Worm (Caenorhabditis elegans) whole organism, young adult: ENCODE results near the gene F23H12.7.

Source experiments
- F23B12.7 ChIP-seq: sonication (generic microtip); optimal IDR thresholded peaks from 2 replicates; lab custom pipeline; 2017; ENCODE audit warnings: missing genetic modification characterization, mild to moderate bottlenecking, missing compliant biosample characterization, antibody characterized with exemption, moderate library complexity; ENCODE audit not compliant: insufficient read depth
- F37B4.10 ChIP-seq: fragments of 200-800 bp; sonication (Bioruptor generic); IDR thresholded peaks from 2 replicates; pipeline ENCODE4 v1.3.6; 2022; ENCODE audit warnings: missing genetic modification characterization, missing compliant biosample characterization
- attf-3 ChIP-seq: fragments of 200-800 bp; sonication (Bioruptor generic); conservative IDR thresholded peaks from 2 replicates; pipeline ENCODE4 v1.3.6; 2022; ENCODE audit warnings: missing genetic modification reagents, missing genetic modification characterization, missing compliant biosample characterization
- attf-5 ChIP-seq: fragments of 200-800 bp; sonication (Bioruptor generic); optimal IDR thresholded peaks from 2 replicates; lab custom pipeline; 2018; ENCODE audit warnings: mild to moderate bottlenecking, missing genetic modification characterization, missing compliant biosample characterization
- cebp-1 ChIP-seq, 2 experiments: fragments of 200-800 bp in 1 of 2; sonication (Bioruptor generic) in 1 of 2; sonication (generic microtip) in 1 of 2; IDR thresholded peaks in 1 of 2; optimal IDR thresholded peaks in 1 of 2; 2 replicates each; pipeline versions ENCODE4 v1.3.6 to Lab custom; 2017 to 2022; ENCODE audit warnings: missing compliant biosample characterization in 2 of 2, missing genetic modification characterization in 2 of 2, mild to moderate bottlenecking in 1 of 2, missing genetic modification reagents in 1 of 2, moderate library complexity in 1 of 2
- ceh-79 ChIP-seq: sonication (generic microtip); optimal IDR thresholded peaks from 2 replicates; lab custom pipeline; 2017; ENCODE audit warnings: mild to moderate bottlenecking, missing genetic modification characterization, missing compliant biosample characterization
- efl-1 ChIP-seq: fragments of 150-350 bp; optimal IDR thresholded peaks from 2 replicates; lab custom pipeline; 2014; ENCODE audit warnings: missing biosample characterization, missing genetic modification reagents, missing genetic modification characterization
- egrh-3 ChIP-seq: fragments of 200-800 bp; sonication (Bioruptor generic); IDR thresholded peaks from 2 replicates; pipeline ENCODE4 v1.3.6; 2022; ENCODE audit warnings: missing genetic modification reagents, missing genetic modification characterization, missing compliant biosample characterization
- fkh-3 ChIP-seq: sonication (generic microtip); optimal IDR thresholded peaks from 2 replicates; lab custom pipeline; 2016; ENCODE audit warnings: mild to moderate bottlenecking, missing genetic modification characterization, missing compliant biosample characterization
- gei-17 ChIP-seq: fragments of 200-800 bp; sonication (Bioruptor generic); optimal IDR thresholded peaks from 2 replicates; lab custom pipeline; 2018; ENCODE audit warnings: mild to moderate bottlenecking, missing genetic modification characterization, missing compliant biosample characterization
- hmg-1.2 ChIP-seq: fragments of 200-800 bp; sonication (Bioruptor generic); IDR thresholded peaks from 2 replicates; pipeline ENCODE4 v1.3.6; 2022; ENCODE audit warnings: missing genetic modification reagents, missing genetic modification characterization, missing compliant biosample characterization
- hmg-20 ChIP-seq: fragments of 200-800 bp; sonication (Bioruptor generic); IDR thresholded peaks from 2 replicates; pipeline ENCODE4 v1.3.6; 2022; ENCODE audit warnings: missing genetic modification reagents, missing genetic modification characterization, missing compliant biosample characterization
- hrde-1 ChIP-seq: sonication (generic microtip); optimal IDR thresholded peaks from 2 replicates; lab custom pipeline; 2016; ENCODE audit warnings: missing genetic modification characterization, mild to moderate bottlenecking, missing compliant biosample characterization, moderate library complexity, missing genotype, missing genetic modification reagents, borderline replicate concordance
- let-607 ChIP-seq, 2 experiments: fragments of 200-800 bp in 1 of 2; sonication (Bioruptor generic) in 1 of 2; sonication (generic microtip) in 1 of 2; optimal IDR thresholded peaks; 2 replicates each; lab custom pipeline; 2016 to 2018; ENCODE audit warnings: mild to moderate bottlenecking in 2 of 2, missing compliant biosample characterization in 2 of 2, missing genetic modification characterization in 2 of 2, moderate library complexity in 2 of 2, missing genotype in 1 of 2
- lin-35 ChIP-seq, 3 experiments: fragments of 150-350 bp in 2 of 3; sonication (generic microtip) in 1 of 3; optimal IDR thresholded peaks; 2 replicates each; lab custom pipeline; 2014 to 2018; ENCODE audit warnings: missing biosample characterization in 3 of 3, missing genetic modification characterization in 3 of 3, missing genetic modification reagents in 3 of 3
- lsy-27 ChIP-seq: sonication (generic microtip); optimal IDR thresholded peaks from 2 replicates; lab custom pipeline; 2017; ENCODE audit warnings: missing genetic modification characterization, mild to moderate bottlenecking, missing compliant biosample characterization, antibody characterized with exemption, missing genotype, borderline replicate concordance; ENCODE audit not compliant: insufficient read depth
- madf-6 ChIP-seq: fragments of 200-800 bp; sonication (Bioruptor generic); IDR thresholded peaks from 2 replicates; pipeline ENCODE4 v1.3.6; 2022; ENCODE audit warnings: missing genetic modification reagents, missing genetic modification characterization, missing compliant biosample characterization
- madf-8 ChIP-seq: fragments of 200-800 bp; sonication (Bioruptor generic); conservative IDR thresholded peaks from 2 replicates; pipeline ENCODE4 v1.3.6; 2022; ENCODE audit warnings: missing genetic modification reagents, missing genetic modification characterization, missing compliant biosample characterization
- nhr-80 ChIP-seq: sonication (generic microtip); optimal IDR thresholded peaks from 2 replicates; lab custom pipeline; 2016; ENCODE audit warnings: missing genetic modification characterization, missing compliant biosample characterization
- rec-8 ChIP-seq, 2 experiments: sonication (generic microtip); optimal IDR thresholded peaks; 2 replicates each; lab custom pipeline; 2016; ENCODE audit warnings: mild to moderate bottlenecking in 2 of 2, missing genetic modification characterization in 2 of 2, missing genetic modification reagents in 2 of 2, missing genotype in 2 of 2, missing biosample characterization in 1 of 2, missing compliant biosample characterization in 1 of 2, moderate library complexity in 1 of 2
- repo-1 ChIP-seq: sonication (generic microtip); optimal IDR thresholded peaks from 2 replicates; lab custom pipeline; 2017; ENCODE audit warnings: mild to moderate bottlenecking, missing genetic modification characterization, missing compliant biosample characterization
- sdz-38 ChIP-seq: sonication (generic microtip); optimal IDR thresholded peaks from 2 replicates; lab custom pipeline; 2016; ENCODE audit warnings: missing genotype, missing genetic modification characterization, missing compliant biosample characterization
- snpc-1.3 ChIP-seq: sonication (generic microtip); optimal IDR thresholded peaks from 2 replicates; lab custom pipeline; 2017; ENCODE audit warnings: missing genetic modification characterization, mild to moderate bottlenecking, missing compliant biosample characterization, antibody characterized with exemption, moderate library complexity, missing genotype, missing genetic modification reagents; ENCODE audit not compliant: insufficient read depth
- snpc-4 ChIP-seq, 5 experiments: fragments of 150-350 bp in 1 of 5; sonication (generic microtip) in 4 of 5; optimal IDR thresholded peaks; 2 replicates each; lab custom pipeline; 2014 to 2018; ENCODE audit warnings: missing genetic modification characterization in 5 of 5, missing biosample characterization in 3 of 5, antibody characterized with exemption in 2 of 5, mild to moderate bottlenecking in 2 of 5, missing compliant biosample characterization in 2 of 5, missing genotype in 2 of 5, moderate library complexity in 2 of 5, missing genetic modification reagents in 1 of 5
- tbp1 ChIP-seq: fragments of 200-800 bp; sonication (Bioruptor generic); optimal IDR thresholded peaks from 2 replicates; lab custom pipeline; 2018; ENCODE audit warnings: mild to moderate bottlenecking, missing genetic modification characterization, missing compliant biosample characterization
- unc-130 ChIP-seq: sonication (generic microtip); optimal IDR thresholded peaks from 2 replicates; lab custom pipeline; 2016; ENCODE audit warnings: missing genetic modification reagents, missing genetic modification characterization, missing compliant biosample characterization
- unc-62 ChIP-seq: fragments of 150-350 bp; optimal IDR thresholded peaks from 2 replicates; lab custom pipeline; 2014; ENCODE audit warnings: missing biosample characterization, missing genetic modification reagents, missing genetic modification characterization
- ztf-26 ChIP-seq: sonication (generic microtip); optimal IDR thresholded peaks from 2 replicates; lab custom pipeline; 2017; ENCODE audit warnings: missing genetic modification characterization, missing compliant biosample characterization
- ztf-6 ChIP-seq: fragments of 200-800 bp; sonication (Bioruptor generic); IDR thresholded peaks from 2 replicates; pipeline ENCODE4 v1.3.6; 2022; ENCODE audit warnings: missing genetic modification reagents, missing genetic modification characterization, missing compliant biosample characterization

Gene F23H12.7

DNA sequence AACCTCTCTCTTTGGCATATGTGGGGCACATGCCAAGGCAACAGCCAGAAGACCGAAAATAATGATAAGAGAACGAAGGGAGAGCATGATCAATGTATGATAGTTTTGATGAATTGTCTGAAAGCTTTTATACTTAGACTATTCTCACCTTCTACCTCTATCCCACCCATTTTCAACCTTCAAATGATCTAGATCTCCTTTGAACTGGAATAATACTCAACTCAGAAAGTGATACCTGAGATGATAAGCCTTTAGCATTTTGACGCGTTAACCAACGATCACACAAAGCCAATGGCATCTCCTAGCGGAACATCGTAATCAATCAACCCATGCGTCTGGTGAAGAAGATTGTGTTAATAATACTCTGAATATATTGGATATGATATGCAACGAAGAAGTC lies 33.1 kb downstream of the F23H12.7 start, which contains the start of gene K01D12.9:
TSS of gene K01D12.9 (minus strand) at position 101 of the 400 bp plus-strand sequence.
- TF ChIP-seq rec-8 (tag; optimal IDR thresholded peaks at IDR 0.05; lab: Kevin White, UChicago): no peak
- no peak for TF ChIP-seq let-607 (tag; optimal IDR thresholded peaks at IDR 0.05; lab: Kevin White, UChicago)
- TF ChIP-seq snpc-4 (GFP tag; optimal IDR thresholded peaks at IDR 0.05; lab: Kevin White, UChicago): no peak
- TF ChIP-seq snpc-4 (tag; optimal IDR thresholded peaks at IDR 0.05; lab: Kevin White, UChicago): no peak
- no peak for TF ChIP-seq ztf-6 (GFP tag; lab: Robert Waterston, UW)
- no peak for TF ChIP-seq madf-6 (GFP tag; lab: Robert Waterston, UW)
- no peak for TF ChIP-seq attf-3 (GFP tag; lab: Robert Waterston, UW)
- no peak for TF ChIP-seq lin-35 (GFP tag; optimal IDR thresholded peaks at IDR 0.05; lab: Kevin White, UChicago)
- no peak for TF ChIP-seq nhr-80 (tag; lab: Kevin White, UChicago)
- no peak for TF ChIP-seq egrh-3 (GFP tag; lab: Robert Waterston, UW)
- TF ChIP-seq F23B12.7 (tag; lab: Kevin White, UChicago): no peak
- TF ChIP-seq sdz-38 (tag; lab: Kevin White, UChicago): no peak
- no peak for TF ChIP-seq lsy-27

DNA sequence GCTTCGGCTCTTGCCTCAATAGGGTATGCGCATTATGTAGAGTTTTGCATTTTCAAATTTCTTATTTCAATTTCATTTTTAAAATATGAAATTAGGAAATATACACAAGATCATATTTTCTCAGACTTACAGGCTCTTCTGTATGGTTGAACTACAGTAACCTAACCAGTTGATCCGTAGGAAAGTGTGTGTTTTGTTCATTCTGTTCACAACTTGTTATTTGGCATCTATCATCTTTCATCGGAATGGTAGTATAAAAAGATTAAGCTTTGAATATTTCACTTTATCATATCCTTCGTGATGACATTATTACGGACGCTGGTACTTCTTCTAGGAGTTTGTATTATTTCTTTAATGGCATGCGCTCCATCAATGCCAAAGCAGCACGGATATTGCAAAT lies 34.4 kb downstream of the F23H12.7 start, which contains the start of gene K01D12.10:
TSS of gene K01D12.10 (plus strand) at position 301 of the 400 bp plus-strand sequence.
- TF ChIP-seq fkh-3 (tag; lab: Kevin White, UChicago): no peak
- TF ChIP-seq ztf-26 (tag; lab: Kevin White, UChicago): no peak
- no peak for TF ChIP-seq efl-1 (GFP tag; lab: Kevin White, UChicago)
- no peak for TF ChIP-seq repo-1 (tag; lab: Kevin White, UChicago)

DNA sequence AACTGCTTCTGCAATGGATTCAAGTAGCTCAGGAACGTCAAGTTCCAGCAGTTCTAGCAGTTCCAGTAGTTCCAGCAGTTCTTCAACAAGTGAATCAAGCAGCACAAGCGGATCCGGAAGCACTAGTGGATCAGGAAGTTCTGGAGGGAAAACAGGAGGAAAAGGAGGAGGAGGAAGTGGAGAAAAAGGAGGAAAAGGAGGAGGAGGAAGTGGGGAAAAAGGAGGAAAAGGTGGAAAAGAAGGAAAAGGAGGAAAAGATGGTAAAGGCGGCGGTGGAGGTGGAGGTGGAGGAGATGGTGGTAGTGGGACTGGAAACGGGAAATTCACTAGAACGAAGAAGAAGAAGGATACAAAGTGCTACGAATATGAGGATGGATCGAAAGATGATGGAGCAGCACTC lies 35.0 kb downstream of the F23H12.7 start:
- no peak for TF ChIP-seq rec-8 (tag; optimal IDR thresholded peaks at IDR 0.05; lab: Kevin White, UChicago)
- TF ChIP-seq gei-17 (GFP tag; lab: Kevin White, UChicago): peak; percentile 20
- TF ChIP-seq unc-130 (GFP tag; lab: Kevin White, UChicago): no peak
- TF ChIP-seq repo-1 (tag; lab: Kevin White, UChicago): no peak
- peak; percentile 49 for TF ChIP-seq egrh-3 (GFP tag; lab: Robert Waterston, UW)

DNA sequence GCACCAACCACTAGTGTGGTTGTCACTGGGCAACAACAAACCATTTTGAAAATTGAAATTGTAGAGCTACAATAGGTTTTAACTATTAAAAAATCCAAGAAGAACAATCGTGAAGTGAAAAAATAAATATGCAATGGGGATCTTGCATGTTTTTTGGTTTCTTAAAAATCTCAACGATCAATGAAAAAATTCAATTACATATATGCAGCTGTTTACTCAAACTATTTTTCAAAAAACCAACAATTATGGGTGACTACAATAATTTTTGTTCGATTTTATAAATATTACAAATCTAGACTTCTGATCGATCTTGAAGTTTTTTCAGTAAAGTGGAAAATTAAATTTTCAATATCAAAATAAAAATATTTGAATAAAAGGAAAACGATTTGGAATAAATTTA lies 37.0 kb downstream of the F23H12.7 start, which contains the start of gene cdr-4:
TSS of gene cdr-4 (minus strand) at position 101 of the 400 bp plus-strand sequence.
- TF ChIP-seq hrde-1 (tag; lab: Kevin White, UChicago) (no peak), ceh-79 (tag; lab: Kevin White, UChicago) (no peak), efl-1 (GFP tag; lab: Kevin White, UChicago) (no peak)

DNA sequence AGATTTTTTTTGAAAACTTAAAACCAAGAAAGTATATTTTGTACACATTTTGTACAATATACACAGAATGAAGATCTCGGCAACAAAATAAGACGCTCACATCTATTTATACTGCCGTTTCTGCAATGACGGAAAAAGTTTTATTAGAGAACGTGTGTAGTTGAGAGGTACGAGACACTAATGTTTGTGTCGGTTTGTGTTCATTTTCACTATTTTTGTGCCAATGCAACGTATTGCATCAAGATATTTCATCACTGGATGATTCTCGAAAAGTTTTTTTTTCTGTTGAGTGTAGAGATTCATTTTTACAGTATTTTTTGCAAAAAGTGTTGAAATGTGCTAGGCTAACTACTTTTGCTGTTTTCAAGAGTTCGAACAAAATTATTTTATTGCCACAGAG lies 37.5 kb downstream of the F23H12.7 start:
- peak; percentile 39; the same call in 1 of the 2 replicates for TF ChIP-seq hmg-1.2 (GFP tag; lab: Robert Waterston, UW)
- TF ChIP-seq cebp-1 (GFP tag; IDR thresholded peaks at IDR 0.05; lab: Robert Waterston, UW): no peak
- TF ChIP-seq cebp-1 (tag; optimal IDR thresholded peaks at IDR 0.05; lab: Kevin White, UChicago): peak; percentile 83
- TF ChIP-seq lin-35 (GFP tag; optimal IDR thresholded peaks at IDR 0.05; lab: Kevin White, UChicago): no peak
- no peak for TF ChIP-seq unc-62
- TF ChIP-seq nhr-80 (tag; lab: Kevin White, UChicago): peak; percentile 6

DNA sequence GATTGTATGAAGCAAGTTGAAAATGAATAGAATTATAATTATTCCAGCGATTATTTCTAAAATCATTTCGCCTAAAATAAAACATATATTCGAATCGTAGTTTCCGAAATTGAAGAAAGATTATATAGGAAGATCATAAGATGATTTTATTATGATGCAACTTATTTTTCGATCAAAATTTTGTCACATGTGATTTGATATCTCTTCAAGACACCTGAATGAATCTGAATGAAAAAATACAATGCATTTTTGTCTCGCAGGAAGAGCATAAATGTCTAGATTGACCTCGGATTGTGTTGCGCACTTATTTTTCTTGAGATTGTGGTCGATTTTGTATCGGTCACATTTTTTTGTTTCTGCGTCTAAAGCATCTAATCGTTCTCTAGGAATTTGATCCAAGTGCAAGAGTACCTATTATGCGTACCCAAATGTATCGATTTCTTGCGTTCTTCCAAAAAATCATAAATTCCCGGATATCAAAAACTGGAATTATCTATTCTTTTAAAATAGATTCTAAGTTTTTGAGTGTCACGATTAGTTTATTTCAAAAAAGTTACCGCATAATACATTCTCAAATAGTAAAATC lies 39.0 kb downstream of the F23H12.7 start, which contains the start of gene hrg-2:
TSS of gene hrg-2 (minus strand) at position 98 of the 586 bp plus-strand sequence.
- no peak for TF ChIP-seq madf-8 (GFP tag; lab: Robert Waterston, UW)
- no peak for TF ChIP-seq F37B4.10 (GFP tag; lab: Robert Waterston, UW)
- TF ChIP-seq cebp-1 (GFP tag; IDR thresholded peaks at IDR 0.05; lab: Robert Waterston, UW): no peak
- TF ChIP-seq cebp-1 (tag; optimal IDR thresholded peaks at IDR 0.05; lab: Kevin White, UChicago): no peak
- no peak for TF ChIP-seq attf-5 (GFP tag; lab: Kevin White, UChicago)
- no peak for TF ChIP-seq snpc-1.3 (tag; lab: Kevin White, UChicago)
- TF ChIP-seq tbp1 (GFP tag; lab: Kevin White, UChicago): no peak
- no peak for TF ChIP-seq hmg-20 (GFP tag; lab: Robert Waterston, UW)
- TF ChIP-seq, all 124 proteins: peak for 0
